Fruit fly (Drosophila melanogaster) whole organism, embryonic: ENCODE measurements around the gene bsk.
A peak's percentile ranks its signal among the peaks of the same experiment; 100 is the strongest.

Experiments
- B-H1 ChIP-seq: fragments of 200-800 bp; sonication (Bioruptor generic); IDR thresholded peaks from 3 replicates; pipeline ENCODE4 v1.3.6; 2022; ENCODE audit warnings: missing biosample characterization, missing genetic modification characterization
- Bgb ChIP-seq: fragments of 200-800 bp; sonication (Bioruptor generic); IDR thresholded peaks from 2 replicates; pipeline ENCODE4 v1.3.6; 2022; ENCODE audit warnings: missing biosample characterization, missing genetic modification characterization; ENCODE audit not compliant: partially characterized antibody
- CG10565 ChIP-seq: fragments of 200-800 bp; sonication (Bioruptor generic); optimal IDR thresholded peaks from 3 replicates; lab custom pipeline; 2016; ENCODE audit warnings: missing biosample characterization, mild to moderate bottlenecking, missing genetic modification characterization
- CG13424 ChIP-seq: fragments of 200-800 bp; sonication (Bioruptor generic); optimal IDR thresholded peaks from 2 replicates; lab custom pipeline; 2019; ENCODE audit warnings: missing biosample characterization, mild to moderate bottlenecking, missing genetic modification characterization, moderate library complexity
- CG14667 ChIP-seq: fragments of 200-800 bp; sonication (Bioruptor generic); IDR thresholded peaks from 2 replicates; pipeline ENCODE4 v1.3.6; 2022; ENCODE audit warnings: missing biosample characterization, missing genetic modification characterization
- CG15269 ChIP-seq: fragments of 200-800 bp; sonication (Bioruptor generic); optimal IDR thresholded peaks from 2 replicates; lab custom pipeline; 2018; ENCODE audit warnings: missing biosample characterization, mild to moderate bottlenecking, missing genetic modification characterization, moderate library complexity
- CG15514 ChIP-seq: fragments of 200-800 bp; sonication (Bioruptor generic); optimal IDR thresholded peaks from 3 replicates; lab custom pipeline; 2017; ENCODE audit warnings: missing biosample characterization, missing genetic modification characterization, mild to moderate bottlenecking, moderate library complexity, missing genetic modification reagents
- CG1647 ChIP-seq: fragments of 200-800 bp; sonication (Bioruptor generic); optimal IDR thresholded peaks from 3 replicates; lab custom pipeline; 2016; ENCODE audit warnings: missing biosample characterization, missing genetic modification characterization
- CG17186 ChIP-seq: fragments of 200-800 bp; sonication (Bioruptor generic); optimal IDR thresholded peaks from 3 replicates; lab custom pipeline; 2017; ENCODE audit warnings: missing biosample characterization, missing genetic modification reagents, missing genetic modification characterization
- CG17612 ChIP-seq: fragments of 200-800 bp; sonication (Bioruptor generic); IDR thresholded peaks from 2 replicates; pipeline ENCODE4 v1.3.6; 2022; ENCODE audit warnings: missing biosample characterization, missing genetic modification characterization
- CG18011 ChIP-seq: fragments of 200-800 bp; sonication (Bioruptor generic); optimal IDR thresholded peaks from 2 replicates; lab custom pipeline; 2017; ENCODE audit warnings: missing biosample characterization, missing genetic modification characterization, mild to moderate bottlenecking, moderate library complexity, missing genotype
- CG18262 ChIP-seq: fragments of 200-800 bp; optimal IDR thresholded peaks from 3 replicates; lab custom pipeline; 2019; ENCODE audit warnings: missing biosample characterization, mild to moderate bottlenecking, missing genetic modification characterization, moderate library complexity
- CG18764 ChIP-seq: fragments of 200-800 bp; sonication (Bioruptor generic); optimal IDR thresholded peaks from 3 replicates; lab custom pipeline; 2016; ENCODE audit warnings: missing biosample characterization, missing genetic modification characterization
- CG3065 ChIP-seq: fragments of 200-800 bp; sonication (Bioruptor generic); optimal IDR thresholded peaks from 2 replicates; lab custom pipeline; 2016; ENCODE audit warnings: missing biosample characterization, missing genetic modification characterization
- CG31365 ChIP-seq: fragments of 200-800 bp; sonication (Bioruptor generic); optimal IDR thresholded peaks from 2 replicates; lab custom pipeline; 2018; ENCODE audit warnings: missing biosample characterization, mild to moderate bottlenecking, missing genetic modification characterization
- CG4424 ChIP-seq: fragments of 200-800 bp; sonication (Bioruptor generic); optimal IDR thresholded peaks from 3 replicates; lab custom pipeline; 2016; ENCODE audit warnings: missing biosample characterization, missing genetic modification characterization
- CG4617 ChIP-seq: fragments of 200-800 bp; sonication (Bioruptor generic); optimal IDR thresholded peaks from 3 replicates; lab custom pipeline; 2016; ENCODE audit warnings: missing biosample characterization, missing genetic modification characterization, borderline replicate concordance
- CG5245 ChIP-seq: fragments of 200-800 bp; sonication (Bioruptor generic); optimal IDR thresholded peaks from 3 replicates; lab custom pipeline; 2016; ENCODE audit warnings: missing biosample characterization, missing genetic modification characterization
- CG8281 ChIP-seq: fragments of 200-800 bp; sonication (Bioruptor generic); optimal IDR thresholded peaks from 2 replicates; lab custom pipeline; 2018; ENCODE audit warnings: missing biosample characterization, mild to moderate bottlenecking, missing genetic modification characterization, moderate library complexity
- CG8359 ChIP-seq: fragments of 200-800 bp; sonication (Bioruptor generic); optimal IDR thresholded peaks from 2 replicates; lab custom pipeline; 2017; ENCODE audit warnings: missing biosample characterization, mild to moderate bottlenecking, missing genetic modification characterization, borderline replicate concordance
- CG8944 ChIP-seq: fragments of 200-800 bp; sonication (Bioruptor generic); optimal IDR thresholded peaks from 3 replicates; lab custom pipeline; 2016; ENCODE audit warnings: missing biosample characterization, missing genetic modification characterization
- CoRest ChIP-seq: fragments of 200-800 bp; sonication (Bioruptor generic); optimal IDR thresholded peaks from 3 replicates; lab custom pipeline; 2018; ENCODE audit warnings: missing biosample characterization, mild to moderate bottlenecking, missing genetic modification characterization, moderate library complexity
- Dip2 ChIP-seq: fragments of 200-800 bp; sonication (Bioruptor generic); IDR thresholded peaks from 2 replicates; pipeline ENCODE4 v1.3.6; 2022; ENCODE audit warnings: missing biosample characterization, missing genetic modification characterization
- Dll ChIP-seq: fragments of 200-800 bp; sonication (Bioruptor generic); IDR thresholded peaks from 4 replicates; pipeline ENCODE4 v1.3.6; 2022; ENCODE audit warnings: missing biosample characterization, missing genetic modification characterization; ENCODE audit not compliant: partially characterized antibody
- Doc3 ChIP-seq: fragments of 200-800 bp; sonication (Bioruptor generic); IDR thresholded peaks from 3 replicates; pipeline ENCODE4 v1.3.6; 2022; ENCODE audit warnings: missing biosample characterization, missing genetic modification characterization; ENCODE audit not compliant: partially characterized antibody
- Ets65A ChIP-seq: fragments of 200-800 bp; sonication (Bioruptor generic); peaks from one replicate; lab custom pipeline; 2016; ENCODE audit warnings: missing biosample characterization, missing genetic modification characterization
- Fer2 ChIP-seq: fragments of 200-800 bp; sonication (Bioruptor generic); optimal IDR thresholded peaks from 2 replicates; lab custom pipeline; 2018; ENCODE audit warnings: missing biosample characterization, mild to moderate bottlenecking, missing genetic modification characterization, moderate library complexity
- HLH3B ChIP-seq: fragments of 200-800 bp; sonication (Bioruptor generic); IDR thresholded peaks from 2 replicates; pipeline ENCODE4 v1.3.6; 2022; ENCODE audit warnings: missing biosample characterization, missing genetic modification characterization
- HmgZ ChIP-seq: fragments of 200-800 bp; sonication (Bioruptor generic); optimal IDR thresholded peaks from 2 replicates; lab custom pipeline; 2018; ENCODE audit warnings: missing biosample characterization, mild to moderate bottlenecking, missing genetic modification characterization
- Mad ChIP-seq: fragments of 200-800 bp; sonication (Bioruptor generic); optimal IDR thresholded peaks from 2 replicates; lab custom pipeline; 2016; ENCODE audit warnings: missing biosample characterization, missing genetic modification characterization
- ab ChIP-seq: fragments of 200-800 bp; sonication (Bioruptor generic); optimal IDR thresholded peaks from 2 replicates; lab custom pipeline; 2016; ENCODE audit warnings: missing biosample characterization, missing genetic modification characterization
- bowl ChIP-seq: fragments of 200-800 bp; sonication (Bioruptor generic); IDR thresholded peaks from 2 replicates; pipeline ENCODE4 v1.3.6; 2022; ENCODE audit warnings: missing biosample characterization, missing genetic modification characterization
- da ChIP-seq: fragments of 200-800 bp; sonication (Bioruptor generic); optimal IDR thresholded peaks from 2 replicates; lab custom pipeline; 2016; ENCODE audit warnings: missing biosample characterization, missing genetic modification characterization
- dan ChIP-seq: fragments of 200-800 bp; sonication (Bioruptor generic); IDR thresholded peaks from 2 replicates; pipeline ENCODE4 v1.3.6; 2022; ENCODE audit warnings: missing biosample characterization, missing genetic modification characterization
- dimm ChIP-seq: fragments of 200-800 bp; sonication (Bioruptor generic); IDR thresholded peaks from 2 replicates; pipeline ENCODE4 v1.3.6; 2022; ENCODE audit warnings: missing biosample characterization, missing genetic modification characterization
- dysf ChIP-seq: fragments of 200-800 bp; sonication (Bioruptor generic); IDR thresholded peaks from 3 replicates; pipeline ENCODE4 v1.3.6; 2022; ENCODE audit warnings: missing biosample characterization, missing genetic modification characterization
- hbn ChIP-seq: fragments of 200-800 bp; sonication (Bioruptor generic); IDR thresholded peaks from 2 replicates; pipeline ENCODE4 v1.3.6; 2022; ENCODE audit warnings: missing biosample characterization, missing genetic modification characterization; ENCODE audit not compliant: partially characterized antibody
- ken ChIP-seq: fragments of 200-800 bp; sonication (Bioruptor generic); IDR thresholded peaks from 3 replicates; pipeline ENCODE4 v1.3.6; 2022; ENCODE audit warnings: missing biosample characterization, missing genetic modification characterization
- knrl ChIP-seq: fragments of 200-800 bp; sonication (Bioruptor generic); IDR thresholded peaks from 3 replicates; pipeline ENCODE4 v1.3.6; 2022; ENCODE audit warnings: missing biosample characterization, missing genetic modification characterization; ENCODE audit not compliant: partially characterized antibody
- lbe ChIP-seq: fragments of 200-800 bp; sonication (Bioruptor generic); optimal IDR thresholded peaks from 2 replicates; lab custom pipeline; 2016; ENCODE audit warnings: missing biosample characterization, mild to moderate bottlenecking, missing genetic modification characterization
- org-1 ChIP-seq: fragments of 200-800 bp; sonication (Bioruptor generic); optimal IDR thresholded peaks from 2 replicates; lab custom pipeline; 2017; ENCODE audit warnings: missing biosample characterization, missing genetic modification characterization
- phol ChIP-seq: fragments of 200-800 bp; sonication (Bioruptor generic); optimal IDR thresholded peaks from 3 replicates; lab custom pipeline; 2018; ENCODE audit warnings: missing biosample characterization, mild to moderate bottlenecking, missing genetic modification characterization, moderate library complexity
- pita ChIP-seq: fragments of 200-800 bp; sonication (Bioruptor generic); optimal IDR thresholded peaks from 2 replicates; lab custom pipeline; 2017; ENCODE audit warnings: missing biosample characterization, mild to moderate bottlenecking, missing genetic modification characterization
- pzg ChIP-seq: fragments of 200-800 bp; sonication (Bioruptor generic); optimal IDR thresholded peaks from 3 replicates; lab custom pipeline; 2018; ENCODE audit warnings: missing biosample characterization, mild to moderate bottlenecking, missing genetic modification characterization, moderate library complexity
- repo ChIP-seq: fragments of 200-800 bp; sonication (Bioruptor generic); optimal IDR thresholded peaks from 2 replicates; lab custom pipeline; 2016; ENCODE audit warnings: missing biosample characterization, missing genetic modification characterization
- row ChIP-seq: fragments of 200-800 bp; sonication (Bioruptor generic); IDR thresholded peaks from 3 replicates; pipeline ENCODE4 v1.3.6; 2022; ENCODE audit warnings: missing biosample characterization, missing genetic modification characterization
- sisA ChIP-seq: fragments of 200-800 bp; sonication (Bioruptor generic); IDR thresholded peaks from 2 replicates; pipeline ENCODE4 v1.3.6; 2022; ENCODE audit warnings: missing biosample characterization, missing genetic modification characterization
- slou ChIP-seq: fragments of 200-800 bp; sonication (Bioruptor generic); optimal IDR thresholded peaks from 3 replicates; lab custom pipeline; 2016; ENCODE audit warnings: missing biosample characterization, missing genetic modification characterization
- z ChIP-seq: fragments of 200-800 bp; sonication (Bioruptor generic); IDR thresholded peaks from 3 replicates; pipeline ENCODE4 v1.3.6; 2022; ENCODE audit warnings: missing biosample characterization, missing genetic modification characterization
- zfh1 ChIP-seq: fragments of 200-800 bp; sonication (Bioruptor generic); IDR thresholded peaks from 3 replicates; pipeline ENCODE4 v1.3.6; 2022; ENCODE audit warnings: missing biosample characterization, missing genetic modification characterization

bsk gene

dm6 chr2L:10226724-10227407, 23.4 kb downstream of the bsk start, which contains the start of gene CG5708 (continued):
- TF ChIP-seq phol (tag; lab: Kevin White, UChicago) (peak; percentile 48), CG3065 (GFP tag; lab: Kevin White, UChicago) (no peak), CG17186 (GFP tag; lab: Kevin White, UChicago) (no peak), dysf (GFP tag; lab: Robert Waterston, UW) (no peak), ab (GFP tag; lab: Kevin White, UChicago) (no peak), lbe (GFP tag; lab: Kevin White, UChicago) (no peak), Dll (GFP tag; lab: Robert Waterston, UW) (peak; percentile 40; the same call in 1 of the 4 replicates), Doc3 (GFP tag; lab: Robert Waterston, UW) (no peak), HmgZ (tag; lab: Kevin White, UChicago) (peak; percentile 42), da (no peak), B-H1 (GFP tag; lab: Robert Waterston, UW) (no peak), CG4424 (GFP tag; lab: Kevin White, UChicago) (peak; percentile 6), Dip2 (GFP tag; lab: Robert Waterston, UW) (no peak), org-1 (GFP tag; lab: Kevin White, UChicago) (no peak), repo (GFP tag; lab: Kevin White, UChicago) (no peak), CoRest (tag; lab: Kevin White, UChicago) (peak; percentile 35), row (GFP tag; lab: Robert Waterston, UW) (peak; percentile 89), CG8281 (tag; lab: Kevin White, UChicago) (no peak), Bgb (GFP tag; lab: Robert Waterston, UW) (peak; percentile 52; the same call in 1 of the 2 replicates), CG10565 (no peak), CG18011 (GFP tag; lab: Kevin White, UChicago) (no peak), CG31365 (no peak), CG4617 (peak; percentile 73), pzg (GFP tag; lab: Kevin White, UChicago) (peak; percentile 58), dimm (no peak), pita (GFP tag; lab: Kevin White, UChicago) (no peak), knrl (GFP tag; lab: Robert Waterston, UW) (peak; percentile 50; the same call in 2 of the 3 replicates), CG18262 (peak; percentile 37), CG13424 (tag; lab: Kevin White, UChicago) (peak; percentile 34), slou (no peak), HLH3B (GFP tag; lab: Robert Waterston, UW) (no peak), z (no peak), CG18764 (GFP tag; lab: Kevin White, UChicago) (no peak), Fer2 (tag; lab: Kevin White, UChicago) (no peak), sisA (GFP tag; lab: Robert Waterston, UW) (no peak), CG5245 (GFP tag; lab: Kevin White, UChicago) (no peak), CG8359 (GFP tag; lab: Kevin White, UChicago) (no peak), CG17612 (GFP tag; lab: Robert Waterston, UW) (no peak), ken (GFP tag; lab: Robert Waterston, UW) (no peak; the same call in 2 of the 3 replicates), CG15269 (no peak), bowl (no peak), CG14667 (GFP tag; lab: Robert Waterston, UW) (no peak), Ets65A (GFP tag; lab: Kevin White, UChicago) (peak; percentile 13), CG1647 (GFP tag; lab: Kevin White, UChicago) (no peak), dan (GFP tag; lab: Robert Waterston, UW) (no peak), CG15514 (GFP tag; lab: Kevin White, UChicago) (peak; percentile 30), Mad (GFP tag; lab: Kevin White, UChicago) (no peak), CG8944 (GFP tag; lab: Kevin White, UChicago) (no peak), hbn (GFP tag; lab: Robert Waterston, UW) (peak; percentile 30; the same call in 1 of the 2 replicates), zfh1 (no peak)
